Worm (Caenorhabditis elegans): ENCODE measurements around the gene set-27.
A peak's percentile ranks its signal among the peaks of the same experiment; 100 is the strongest.

Gene set-27

ce11 chrIII:2711527-2711926 is 10.8 kb downstream of the set-27 start (continued):
- TF ChIP-seq spr-1 (tag; optimal IDR thresholded peaks at IDR 0.05) (no peak), saeg-2 (GFP tag; IDR thresholded peaks at IDR 0.05) (no peak), lim-7 (GFP tag; IDR thresholded peaks at IDR 0.05) (peak; percentile 76), set-16 (GFP tag; IDR thresholded peaks at IDR 0.05) (no peak), sdz-12 (GFP tag; optimal IDR thresholded peaks at IDR 0.05) (no peak), nhr-102 (tag; optimal IDR thresholded peaks at IDR 0.05) (no peak), nhr-48 (tag; optimal IDR thresholded peaks at IDR 0.05) (no peak), attf-4 (tag; optimal IDR thresholded peaks at IDR 0.05) (no peak), F26F4.8 (GFP tag; conservative IDR thresholded peaks at IDR 0.05) (0 out of 2 replicates have a peak, but pooled peaks have one; percentile 50), php-3 (GFP tag; IDR thresholded peaks at IDR 0.05) (no peak), mdl-1 (tag; optimal IDR thresholded peaks at IDR 0.05) (no peak), Y105C5A.15 (GFP tag; IDR thresholded peaks at IDR 0.05) (no peak), vab-7 (GFP tag; IDR thresholded peaks at IDR 0.05) (peak; percentile 52; the same call in 1 of the 2 replicates), dmd-8 (GFP tag; IDR thresholded peaks at IDR 0.05) (0 out of 2 replicates have a peak, but pooled peaks have one; percentile 61), snpc-4 (tag; optimal IDR thresholded peaks at IDR 0.05) (no peak), mdt-29 (GFP tag; IDR thresholded peaks at IDR 0.05) (no peak), nhr-10 (tag; optimal IDR thresholded peaks at IDR 0.05) (no peak), cey-2 (tag; optimal IDR thresholded peaks at IDR 0.05; ENCODE audit: borderline replicate concordance, insufficient read depth) (no peak), lir-3 (tag; optimal IDR thresholded peaks at IDR 0.05) (no peak), hlh-11 (tag; optimal IDR thresholded peaks at IDR 0.05) (no peak), fos-1 (tag; optimal IDR thresholded peaks at IDR 0.05) (no peak), zip-2 (tag; optimal IDR thresholded peaks at IDR 0.05) (no peak), pqm-1 (tag; optimal IDR thresholded peaks at IDR 0.05) (no peak), Y75B8A.6 (GFP tag; IDR thresholded peaks at IDR 0.05) (no peak), unc-130 (GFP tag; optimal IDR thresholded peaks at IDR 0.05) (peak; percentile 42), lin-39 (tag; optimal IDR thresholded peaks at IDR 0.05) (no peak), ztf-7 (tag; optimal IDR thresholded peaks at IDR 0.05) (no peak), ceh-32 (tag; optimal IDR thresholded peaks at IDR 0.05; ENCODE audit: poor library complexity) (no peak), nhr-237 (tag; optimal IDR thresholded peaks at IDR 0.05) (no peak), unc-39 (tag; optimal IDR thresholded peaks at IDR 0.05) (no peak), unc-62 (GFP tag; optimal IDR thresholded peaks at IDR 0.05 in 1 of 2) (peak in 1 of 2 experiments; percentile 91), unc-62 (tag; optimal IDR thresholded peaks at IDR 0.05) (no peak), dmd-9 (GFP tag; IDR thresholded peaks at IDR 0.05) (no peak), nhr-41 (GFP tag; IDR thresholded peaks at IDR 0.05) (no peak), nhr-111 (GFP tag; optimal IDR thresholded peaks at IDR 0.05) (no peak), dpl-1 (GFP tag; optimal IDR thresholded peaks at IDR 0.05) (no peak), ZK337.2 (GFP tag; IDR thresholded peaks at IDR 0.05) (no peak), skn-1 (tag; optimal IDR thresholded peaks at IDR 0.05) (no peak), tra-1 (GFP tag; IDR thresholded peaks at IDR 0.05) (no peak), duxl-1 (tag; optimal IDR thresholded peaks at IDR 0.05; ENCODE audit: poor library complexity) (peak; percentile 8), daf-12 (tag; optimal IDR thresholded peaks at IDR 0.05) (no peak), hmg-1.1 (GFP tag; IDR thresholded peaks at IDR 0.05) (no peak), nhr-77 (tag; optimal IDR thresholded peaks at IDR 0.05) (no peak)

- TF ChIP-seq hif-1 (tag; optimal IDR thresholded peaks at IDR 0.05) (no peak), lim-7 (GFP tag; IDR thresholded peaks at IDR 0.05) (no peak), mep-1 (tag; optimal IDR thresholded peaks at IDR 0.05) (no peak), tra-1 (GFP tag; IDR thresholded peaks at IDR 0.05) (0 out of 2 replicates have a peak, but pooled peaks have one; percentile 15), rbr-2 (tag; optimal IDR thresholded peaks at IDR 0.05) (no peak), saeg-2 (GFP tag; IDR thresholded peaks at IDR 0.05) (no peak), ztf-11 (tag; optimal IDR thresholded peaks at IDR 0.05) (no peak), ZK337.2 (GFP tag; IDR thresholded peaks at IDR 0.05) (no peak)
These were observed 15.8 kb downstream of the set-27 start, which contains the start of gene tmem-132 for ce11 chrIII:2716514-2716913. tmem-132 (minus strand) TSS chrIII:2716614.
